Worm (Caenorhabditis elegans): ENCODE data around the gene gmn-1.
A peak's percentile ranks its signal among the peaks of the same experiment; 100 is the strongest.

The gmn-1 gene

DNA sequence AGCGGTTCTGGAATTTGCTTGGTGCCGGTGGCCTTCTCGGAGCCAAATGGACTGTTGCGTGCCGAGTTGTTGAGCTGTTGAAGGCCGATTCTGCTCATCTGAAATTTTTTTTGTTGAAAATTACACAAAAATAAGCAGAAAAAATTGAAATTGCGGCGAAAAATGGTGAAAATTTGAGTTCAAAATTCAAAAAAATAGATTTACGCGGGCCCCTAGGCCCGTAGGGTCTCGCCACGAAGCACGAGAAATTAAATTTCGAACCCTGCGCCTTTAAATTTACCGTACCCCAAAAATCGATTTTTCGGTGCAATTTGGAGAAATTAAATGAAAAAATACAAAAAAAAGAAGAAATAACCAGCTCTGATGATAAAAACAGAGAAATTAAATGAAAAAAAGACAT lies at the start of gene gmn-1:
gmn-1 (minus strand) TSS at position 98 of the 400 bp plus-strand sequence.
- no peak for TF ChIP-seq cog-1 (tag; optimal IDR thresholded peaks at IDR 0.05)
- no peak for TF ChIP-seq med-1 (GFP tag; optimal IDR thresholded peaks at IDR 0.05; ENCODE audit: insufficient read depth)
- no peak for TF ChIP-seq ztf-29 (GFP tag; IDR thresholded peaks at IDR 0.05)
- TF ChIP-seq tab-1 (GFP tag; IDR thresholded peaks at IDR 0.05), result no peak
- no peak for TF ChIP-seq ref-1 (GFP tag; conservative IDR thresholded peaks at IDR 0.05)
- no peak for TF ChIP-seq klf-2 (GFP tag; conservative IDR thresholded peaks at IDR 0.05)
- no peak for TF ChIP-seq T22C8.4 (GFP tag; IDR thresholded peaks at IDR 0.05)

DNA sequence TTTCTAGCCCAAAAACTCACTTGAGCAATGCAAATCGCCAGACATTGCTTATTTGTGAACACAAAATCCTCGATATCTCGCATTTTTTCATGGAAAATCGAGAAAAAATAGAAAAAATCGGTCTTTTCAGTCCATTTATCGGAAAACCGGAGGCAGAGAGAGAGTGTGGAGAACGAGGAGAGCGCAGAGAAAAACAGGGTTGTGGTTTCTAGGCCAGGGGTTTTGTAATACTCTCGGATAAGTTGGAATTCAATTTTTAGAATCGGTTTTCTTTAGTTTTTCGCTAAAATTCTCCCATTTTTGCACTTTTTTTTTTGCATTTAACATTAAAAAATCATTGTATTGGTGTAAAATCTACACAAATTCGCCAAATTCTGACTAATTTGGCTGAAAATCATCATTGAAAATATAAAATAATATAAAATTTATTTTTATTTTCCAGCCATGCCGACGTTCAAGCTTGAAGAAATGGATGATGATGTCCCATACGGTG lies 48.5 kb upstream of the gmn-1 start, which contains the start of the genes Y75B8A.24 and Y75B8A.25:
Y75B8A.24 (minus strand) TSS at position 155 of the 493 bp plus-strand sequence.
Y75B8A.25 (plus strand) TSS at position 443 of the 493 bp plus-strand sequence.
- TF ChIP-seq T22C8.4 (GFP tag; IDR thresholded peaks at IDR 0.05) (no peak; the same call in 1 of the 2 replicates), klf-2 (GFP tag; conservative IDR thresholded peaks at IDR 0.05) (no peak), tab-1 (GFP tag; IDR thresholded peaks at IDR 0.05) (no peak), flt-1 (GFP tag; IDR thresholded peaks at IDR 0.05) (0 out of 2 replicates have a peak, but pooled peaks have one; percentile 18), ztf-29 (GFP tag; IDR thresholded peaks at IDR 0.05) (no peak), ztf-23 (GFP tag; IDR thresholded peaks at IDR 0.05) (0 out of 2 replicates have a peak, but pooled peaks have one; percentile 57), med-1 (GFP tag; optimal IDR thresholded peaks at IDR 0.05; ENCODE audit: insufficient read depth) (no peak), cog-1 (tag; optimal IDR thresholded peaks at IDR 0.05) (no peak), ref-1 (GFP tag; conservative IDR thresholded peaks at IDR 0.05) (no peak)

DNA sequence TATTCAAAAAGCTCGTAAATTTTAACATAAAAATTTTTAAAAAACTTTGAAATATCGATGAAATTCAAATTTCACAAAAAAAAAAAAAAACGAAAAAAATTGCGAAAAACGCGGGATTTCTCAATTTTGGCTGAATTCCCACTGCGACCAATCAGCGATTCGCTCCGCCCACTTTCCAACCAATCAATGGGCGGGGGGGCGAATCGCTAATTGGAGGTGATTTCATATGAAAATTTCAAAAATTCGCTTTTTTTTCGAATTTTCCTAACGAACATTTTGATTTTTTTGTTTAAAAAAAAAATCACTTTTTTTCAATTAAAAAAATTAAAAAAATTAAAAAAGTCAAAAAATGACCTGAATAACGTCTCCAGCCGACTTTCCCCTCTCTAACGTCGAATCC lies 45.3 kb upstream of the gmn-1 start:
- TF ChIP-seq ztf-23 (GFP tag; IDR thresholded peaks at IDR 0.05) (no peak), med-1 (GFP tag; optimal IDR thresholded peaks at IDR 0.05; ENCODE audit: insufficient read depth) (no peak), tab-1 (GFP tag; IDR thresholded peaks at IDR 0.05) (no peak), flt-1 (GFP tag; IDR thresholded peaks at IDR 0.05) (no peak), cog-1 (tag; optimal IDR thresholded peaks at IDR 0.05) (no peak), T22C8.4 (GFP tag; IDR thresholded peaks at IDR 0.05) (no peak), ref-1 (GFP tag; conservative IDR thresholded peaks at IDR 0.05) (no peak), klf-2 (GFP tag; conservative IDR thresholded peaks at IDR 0.05) (no peak), ztf-29 (GFP tag; IDR thresholded peaks at IDR 0.05) (no peak)

DNA sequence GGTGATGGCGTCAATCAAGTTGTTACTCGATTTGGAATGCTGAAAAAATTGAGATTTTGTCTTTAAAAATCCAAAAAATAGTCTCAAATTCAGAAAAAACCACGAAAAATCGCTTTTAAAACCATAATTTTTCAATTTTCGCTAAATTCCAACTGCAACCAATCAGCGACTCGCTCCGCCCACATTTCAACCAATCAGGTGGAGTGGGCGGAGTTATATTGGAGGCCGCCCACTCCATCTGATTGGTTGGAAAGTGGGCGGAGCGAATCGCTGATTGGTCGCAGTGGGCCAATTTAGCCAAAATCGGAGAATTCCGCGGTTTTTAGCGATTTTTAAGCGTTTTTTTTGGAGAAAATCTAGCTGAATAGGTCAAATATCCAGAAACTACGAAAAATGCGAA lies 44.7 kb upstream of the gmn-1 start:
- no peak for TF ChIP-seq med-1 (GFP tag; optimal IDR thresholded peaks at IDR 0.05; ENCODE audit: insufficient read depth)
- no peak for TF ChIP-seq ref-1 (GFP tag; conservative IDR thresholded peaks at IDR 0.05)
- TF ChIP-seq klf-2 (GFP tag; conservative IDR thresholded peaks at IDR 0.05), result no peak
- no peak for TF ChIP-seq ztf-23 (GFP tag; IDR thresholded peaks at IDR 0.05)
- no peak for TF ChIP-seq flt-1 (GFP tag; IDR thresholded peaks at IDR 0.05)
- TF ChIP-seq T22C8.4 (GFP tag; IDR thresholded peaks at IDR 0.05), result no peak
- no peak for TF ChIP-seq tab-1 (GFP tag; IDR thresholded peaks at IDR 0.05)
- TF ChIP-seq cog-1 (tag; optimal IDR thresholded peaks at IDR 0.05), result no peak
- TF ChIP-seq ztf-29 (GFP tag; IDR thresholded peaks at IDR 0.05), result no peak

DNA sequence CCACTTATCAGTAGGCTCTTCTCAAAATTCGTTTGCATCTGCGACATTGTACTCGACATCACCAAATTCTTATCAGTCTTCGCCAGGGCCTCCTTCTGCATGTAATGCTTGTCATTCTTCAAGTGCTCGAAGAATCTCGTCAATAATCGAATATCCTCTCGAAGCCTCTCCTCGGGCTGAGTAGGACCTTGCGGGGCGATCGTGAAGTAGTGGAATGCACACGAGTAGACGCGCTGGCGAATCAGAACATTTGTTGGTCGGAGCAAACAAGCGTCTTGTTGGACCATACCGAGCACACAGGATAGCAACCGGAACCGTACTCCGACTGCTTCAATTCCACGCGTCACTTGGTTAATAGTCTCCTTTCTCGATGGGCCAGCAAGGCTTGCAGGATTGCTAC lies 35.3 kb upstream of the gmn-1 start:
- TF ChIP-seq ztf-23 (GFP tag; IDR thresholded peaks at IDR 0.05), result no peak
- no peak for TF ChIP-seq ztf-29 (GFP tag; IDR thresholded peaks at IDR 0.05)
- no peak for TF ChIP-seq med-1 (GFP tag; optimal IDR thresholded peaks at IDR 0.05; ENCODE audit: insufficient read depth)
- no peak for TF ChIP-seq T22C8.4 (GFP tag; IDR thresholded peaks at IDR 0.05)
- TF ChIP-seq tab-1 (GFP tag; IDR thresholded peaks at IDR 0.05), result no peak
- TF ChIP-seq klf-2 (GFP tag; conservative IDR thresholded peaks at IDR 0.05), result no peak
- no peak for TF ChIP-seq flt-1 (GFP tag; IDR thresholded peaks at IDR 0.05)
- TF ChIP-seq ref-1 (GFP tag; conservative IDR thresholded peaks at IDR 0.05), result no peak
- no peak for TF ChIP-seq cog-1 (tag; optimal IDR thresholded peaks at IDR 0.05)

DNA sequence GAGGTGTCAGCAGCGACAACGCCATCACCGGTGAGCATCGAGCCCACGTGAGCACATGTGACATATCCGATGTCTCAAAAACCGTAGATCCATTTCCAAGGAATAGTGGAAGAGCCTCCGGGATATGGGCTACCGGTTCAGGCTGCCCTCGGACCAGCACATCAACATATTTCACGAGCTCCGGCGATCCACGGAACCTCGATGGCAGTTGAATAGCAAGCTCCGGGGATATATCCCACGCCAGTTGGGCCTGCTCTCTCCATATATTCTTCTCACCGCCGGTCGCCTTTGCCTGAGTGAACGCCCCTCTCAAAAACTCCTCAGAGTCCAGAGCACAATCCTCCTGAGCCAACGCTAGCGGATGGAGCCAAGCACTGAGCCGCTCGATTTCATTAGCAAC lies 34.7 kb upstream of the gmn-1 start:
- TF ChIP-seq med-1 (GFP tag; optimal IDR thresholded peaks at IDR 0.05; ENCODE audit: insufficient read depth), result no peak
- no peak for TF ChIP-seq flt-1 (GFP tag; IDR thresholded peaks at IDR 0.05)
- TF ChIP-seq cog-1 (tag; optimal IDR thresholded peaks at IDR 0.05), result no peak
- TF ChIP-seq ref-1 (GFP tag; conservative IDR thresholded peaks at IDR 0.05), result no peak
- TF ChIP-seq klf-2 (GFP tag; conservative IDR thresholded peaks at IDR 0.05), result no peak
- no peak for TF ChIP-seq tab-1 (GFP tag; IDR thresholded peaks at IDR 0.05)
- TF ChIP-seq ztf-29 (GFP tag; IDR thresholded peaks at IDR 0.05), result no peak
- no peak for TF ChIP-seq T22C8.4 (GFP tag; IDR thresholded peaks at IDR 0.05)
- no peak for TF ChIP-seq ztf-23 (GFP tag; IDR thresholded peaks at IDR 0.05)

DNA sequence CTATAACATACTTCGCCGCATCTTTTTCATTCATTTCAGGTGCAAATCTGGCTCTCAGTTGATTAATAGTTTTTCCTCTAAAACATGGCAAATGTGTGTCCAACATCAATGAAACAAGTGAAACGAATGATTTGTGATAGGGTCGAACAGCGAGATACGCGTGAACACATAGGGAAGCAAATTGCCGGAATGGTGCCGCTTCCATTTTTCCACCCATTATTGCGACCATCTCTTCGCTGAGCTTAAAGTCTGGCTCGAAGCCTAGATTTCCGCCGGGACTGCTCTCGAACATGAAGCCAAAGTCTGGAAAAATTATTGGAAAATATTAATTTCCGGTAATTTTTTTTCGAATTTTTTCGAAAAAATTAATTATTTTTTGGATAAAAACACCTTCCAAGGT lies 28.2 kb upstream of the gmn-1 start:
- no peak for TF ChIP-seq ref-1 (GFP tag; conservative IDR thresholded peaks at IDR 0.05)
- TF ChIP-seq ztf-29 (GFP tag; IDR thresholded peaks at IDR 0.05), result no peak
- TF ChIP-seq klf-2 (GFP tag; conservative IDR thresholded peaks at IDR 0.05), result no peak
- no peak for TF ChIP-seq ztf-23 (GFP tag; IDR thresholded peaks at IDR 0.05)
- no peak for TF ChIP-seq T22C8.4 (GFP tag; IDR thresholded peaks at IDR 0.05)
- no peak for TF ChIP-seq flt-1 (GFP tag; IDR thresholded peaks at IDR 0.05)

DNA sequence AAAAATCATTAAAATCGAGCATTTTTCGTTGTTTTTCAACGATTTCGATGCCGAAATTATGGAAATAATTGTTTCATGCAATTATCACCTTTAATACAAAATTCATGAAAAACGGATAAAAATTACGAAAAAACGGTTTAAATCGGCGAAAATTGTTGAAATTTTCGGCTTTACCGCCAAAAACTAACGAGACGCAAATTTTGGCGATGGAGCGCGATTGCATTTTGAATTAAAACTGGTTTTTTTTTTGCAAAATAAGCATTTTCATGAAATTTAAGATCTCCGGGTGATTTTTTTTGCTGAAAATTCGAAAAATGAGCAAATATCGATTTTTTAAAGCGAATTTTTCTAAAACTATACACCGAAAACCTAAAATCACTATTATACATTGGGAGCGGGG lies 26.0 kb upstream of the gmn-1 start:
- TF ChIP-seq T22C8.4 (GFP tag; IDR thresholded peaks at IDR 0.05), result no peak
- TF ChIP-seq ztf-29 (GFP tag; IDR thresholded peaks at IDR 0.05), result no peak
- TF ChIP-seq ref-1 (GFP tag; conservative IDR thresholded peaks at IDR 0.05), result no peak
- no peak for TF ChIP-seq klf-2 (GFP tag; conservative IDR thresholded peaks at IDR 0.05)
- TF ChIP-seq ztf-23 (GFP tag; IDR thresholded peaks at IDR 0.05), result no peak
- no peak for TF ChIP-seq med-1 (GFP tag; optimal IDR thresholded peaks at IDR 0.05; ENCODE audit: insufficient read depth)
- TF ChIP-seq flt-1 (GFP tag; IDR thresholded peaks at IDR 0.05), result no peak
- TF ChIP-seq cog-1 (tag; optimal IDR thresholded peaks at IDR 0.05), result no peak
- no peak for TF ChIP-seq tab-1 (GFP tag; IDR thresholded peaks at IDR 0.05)

DNA sequence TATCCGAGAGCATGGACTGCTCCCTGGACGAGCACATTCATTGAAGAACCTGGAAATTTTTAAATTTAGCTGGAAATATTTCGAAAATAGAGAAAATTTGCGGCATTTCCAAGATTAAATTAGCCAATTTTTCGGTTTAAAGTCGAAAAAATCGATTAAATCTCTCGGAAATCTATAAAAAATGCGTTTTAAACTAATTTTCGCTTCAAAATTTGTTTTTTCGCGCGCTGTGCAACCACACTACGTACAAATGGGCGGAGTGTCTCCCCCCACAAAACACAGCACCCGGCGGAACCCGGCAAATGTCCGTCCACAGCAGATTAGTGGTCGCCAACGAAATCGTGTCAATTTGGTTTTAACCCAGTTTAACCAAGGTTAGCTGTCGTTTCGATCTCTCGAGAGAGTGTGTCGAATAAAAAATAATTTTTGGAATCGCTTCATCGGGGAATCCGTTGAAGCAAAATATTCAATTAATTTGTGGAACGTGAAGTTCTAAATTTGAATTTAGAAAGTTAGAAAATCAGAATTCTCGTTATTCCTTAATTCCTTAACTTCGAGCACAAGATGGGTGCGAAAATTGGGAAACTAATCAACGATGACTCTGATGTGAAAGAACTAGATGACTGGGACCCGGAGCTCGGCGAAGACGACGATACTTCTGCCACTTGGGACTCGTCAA lies 25.1 kb upstream of the gmn-1 start, which contains the start of the genes tim-1 and Y75B8A.23:
tim-1 (minus strand) TSS at position 51 of the 679 bp plus-strand sequence.
Y75B8A.23 (plus strand) TSS at position 547 of the 679 bp plus-strand sequence.
- TF ChIP-seq flt-1 (GFP tag; IDR thresholded peaks at IDR 0.05), result peak; percentile 67
- TF ChIP-seq tab-1 (GFP tag; IDR thresholded peaks at IDR 0.05), result no peak
- no peak for TF ChIP-seq med-1 (GFP tag; optimal IDR thresholded peaks at IDR 0.05; ENCODE audit: insufficient read depth)
- TF ChIP-seq ztf-23 (GFP tag; IDR thresholded peaks at IDR 0.05), result peak; percentile 64; the same call in 1 of the 2 replicates
- no peak for TF ChIP-seq ztf-29 (GFP tag; IDR thresholded peaks at IDR 0.05)
- TF ChIP-seq ref-1 (GFP tag; conservative IDR thresholded peaks at IDR 0.05), result no peak
- peak; percentile 60 for TF ChIP-seq cog-1 (tag; optimal IDR thresholded peaks at IDR 0.05)
- TF ChIP-seq klf-2 (GFP tag; conservative IDR thresholded peaks at IDR 0.05), result no peak
- TF ChIP-seq T22C8.4 (GFP tag; IDR thresholded peaks at IDR 0.05), result 0 out of 2 replicates have a peak, but pooled peaks have one; percentile 16
